Fruit fly (Drosophila melanogaster): ENCODE measurements around the gene corto.

The corto gene

dm6 chr3R:5086822-5087491 is at the start of gene corto:
Gene corto (minus strand): TSS chr3R:5087072.
- TF ChIP-seq tj (GFP tag; optimal IDR thresholded peaks at IDR 0.05) (peak; percentile 24), Clk (GFP tag; optimal IDR thresholded peaks at IDR 0.05) (no peak), CG7045 (GFP tag; optimal IDR thresholded peaks at IDR 0.05) (no peak), bab1 (GFP tag; optimal IDR thresholded peaks at IDR 0.05) (no peak), CG11617 (GFP tag; optimal IDR thresholded peaks at IDR 0.05) (peak; percentile 15), cic (GFP tag; optimal IDR thresholded peaks at IDR 0.05) (peak; percentile 67), toe (GFP tag; optimal IDR thresholded peaks at IDR 0.05) (peak; percentile 19), Mnt (GFP tag; optimal IDR thresholded peaks at IDR 0.05) (peak; percentile 13), ovo (GFP tag; optimal IDR thresholded peaks at IDR 0.05) (peak; percentile 12)

DNA sequence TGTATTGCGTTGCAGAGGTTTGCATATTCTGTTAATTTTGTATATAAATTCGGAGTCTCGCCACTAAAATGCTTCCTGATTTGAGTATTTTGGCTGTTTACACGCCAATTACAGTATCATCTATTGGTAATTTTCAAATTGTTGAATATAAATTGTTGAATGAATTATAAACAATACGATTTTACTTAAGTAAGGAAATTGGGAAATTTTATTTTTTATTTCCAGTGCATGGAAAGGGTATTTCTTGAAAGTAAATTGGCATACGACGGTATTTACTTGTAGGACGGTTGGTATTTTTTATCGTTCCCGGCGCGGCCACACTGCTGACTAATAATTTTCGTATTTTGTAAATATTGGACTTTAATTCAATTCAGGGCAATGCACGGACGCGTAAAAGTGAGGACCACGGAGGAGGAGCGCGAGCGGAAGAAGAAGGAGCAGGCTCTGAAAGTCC is 40.9 kb upstream of the corto start, which contains the start of gene RabGGTa:
RabGGTa (plus strand) TSS at position 298 of the 454 bp plus-strand sequence.
- TF ChIP-seq CG33017 (tag; optimal IDR thresholded peaks at IDR 0.05) (peak; percentile 36), CG12768 (GFP tag; optimal IDR thresholded peaks at IDR 0.05) (no peak), CG5204 (GFP tag; optimal IDR thresholded peaks at IDR 0.05) (peak; percentile 48), CG7045 (GFP tag; optimal IDR thresholded peaks at IDR 0.05) (peak; percentile 52), CG7101 (tag; optimal IDR thresholded peaks at IDR 0.05) (peak; percentile 45), Hr96 (GFP tag; optimal IDR thresholded peaks at IDR 0.05) (no peak), CG11617 (GFP tag; optimal IDR thresholded peaks at IDR 0.05) (peak; percentile 28), Clk (GFP tag; optimal IDR thresholded peaks at IDR 0.05) (no peak), toe (GFP tag; optimal IDR thresholded peaks at IDR 0.05) (no peak), Crg-1 (GFP tag; optimal IDR thresholded peaks at IDR 0.05) (no peak), CG1620 (GFP tag; optimal IDR thresholded peaks at IDR 0.05) (peak; percentile 4), CG14711 (tag; optimal IDR thresholded peaks at IDR 0.05) (peak; percentile 46), cnc (optimal IDR thresholded peaks at IDR 0.05) (no peak), kay (GFP tag; ENCODE audit: borderline replicate concordance) (peak; percentile 1), bab1 (GFP tag; optimal IDR thresholded peaks at IDR 0.05) (peak; percentile 19)

dm6 chr3R:5126884-5127283 is 40.0 kb upstream of the corto start:
- TF ChIP-seq bab1 (GFP tag; optimal IDR thresholded peaks at IDR 0.05) (peak; percentile 63), CG7101 (tag; optimal IDR thresholded peaks at IDR 0.05) (peak; percentile 34), kay (GFP tag; ENCODE audit: borderline replicate concordance) (no peak), Clk (GFP tag; optimal IDR thresholded peaks at IDR 0.05) (no peak), CG33017 (tag; optimal IDR thresholded peaks at IDR 0.05) (no peak), CG1620 (GFP tag; optimal IDR thresholded peaks at IDR 0.05) (peak; percentile 82), cic (GFP tag; optimal IDR thresholded peaks at IDR 0.05) (no peak), CG12768 (GFP tag; optimal IDR thresholded peaks at IDR 0.05) (no peak), Mnt (GFP tag; optimal IDR thresholded peaks at IDR 0.05) (peak; percentile 59), cnc (optimal IDR thresholded peaks at IDR 0.05) (no peak), tj (GFP tag; optimal IDR thresholded peaks at IDR 0.05) (no peak), CG7045 (GFP tag; optimal IDR thresholded peaks at IDR 0.05) (no peak), Crg-1 (GFP tag; optimal IDR thresholded peaks at IDR 0.05) (peak; percentile 13), toe (GFP tag; optimal IDR thresholded peaks at IDR 0.05) (peak; percentile 56), CG11617 (GFP tag; optimal IDR thresholded peaks at IDR 0.05) (no peak), ovo (GFP tag; optimal IDR thresholded peaks at IDR 0.05) (peak; percentile 49), CG14711 (tag; optimal IDR thresholded peaks at IDR 0.05) (no peak), Hr96 (GFP tag; optimal IDR thresholded peaks at IDR 0.05) (peak; percentile 63), pad (GFP tag; optimal IDR thresholded peaks at IDR 0.05) (peak; percentile 38), CG5204 (GFP tag; optimal IDR thresholded peaks at IDR 0.05) (peak; percentile 36)

DNA sequence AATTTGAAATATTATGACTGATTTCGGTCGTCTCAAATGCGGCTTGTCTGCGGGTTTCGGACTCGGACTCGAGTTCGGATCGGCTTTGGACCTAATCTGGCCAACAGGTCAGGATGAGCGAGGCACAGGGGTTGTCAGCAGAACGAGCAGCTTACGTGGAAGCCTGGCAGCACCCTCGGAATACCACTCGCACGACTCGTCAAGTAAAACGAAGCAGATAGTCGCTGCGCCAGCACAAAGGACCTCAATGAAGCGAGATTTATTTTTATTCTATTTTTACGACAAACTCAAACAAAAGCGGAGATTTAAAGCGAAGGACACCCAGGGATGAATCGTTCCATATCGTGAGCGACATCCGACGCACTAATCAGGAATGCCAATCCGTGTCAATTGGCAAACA is 39.0 kb upstream of the corto start:
- TF ChIP-seq pad (GFP tag; optimal IDR thresholded peaks at IDR 0.05) (no peak), CG5204 (GFP tag; optimal IDR thresholded peaks at IDR 0.05) (no peak), CG12768 (GFP tag; optimal IDR thresholded peaks at IDR 0.05) (no peak), Mnt (GFP tag; optimal IDR thresholded peaks at IDR 0.05) (no peak), tj (GFP tag; optimal IDR thresholded peaks at IDR 0.05) (no peak), ovo (GFP tag; optimal IDR thresholded peaks at IDR 0.05) (no peak)

DNA sequence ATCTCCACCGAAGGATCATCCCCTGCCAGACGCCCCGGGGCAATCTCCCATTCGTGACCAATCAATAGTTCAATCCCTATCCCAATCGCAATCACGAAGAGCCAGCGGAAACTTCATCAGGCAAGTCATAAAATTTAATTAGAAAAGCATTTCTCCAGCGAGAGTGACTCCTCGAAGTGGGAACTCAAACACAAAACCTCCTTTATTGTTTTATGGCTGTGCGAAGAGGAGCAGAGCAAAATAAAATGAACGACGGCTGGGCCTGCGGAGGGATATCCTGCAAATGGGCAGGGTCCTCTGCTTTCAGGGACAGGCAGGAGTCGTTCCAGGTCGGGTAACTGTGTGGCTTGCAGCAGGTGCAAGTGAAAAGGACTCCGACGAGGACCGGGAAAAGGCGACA is 38.1 kb upstream of the corto start:
- TF ChIP-seq toe (GFP tag; optimal IDR thresholded peaks at IDR 0.05) (no peak), Clk (GFP tag; optimal IDR thresholded peaks at IDR 0.05) (no peak), bab1 (GFP tag; optimal IDR thresholded peaks at IDR 0.05) (no peak), kay (GFP tag; ENCODE audit: borderline replicate concordance) (no peak), CG33017 (tag; optimal IDR thresholded peaks at IDR 0.05) (no peak), CG1620 (GFP tag; optimal IDR thresholded peaks at IDR 0.05) (no peak), CG7101 (tag; optimal IDR thresholded peaks at IDR 0.05) (no peak), CG5204 (GFP tag; optimal IDR thresholded peaks at IDR 0.05) (no peak), cic (GFP tag; optimal IDR thresholded peaks at IDR 0.05) (no peak), CG12768 (GFP tag; optimal IDR thresholded peaks at IDR 0.05) (no peak), cnc (optimal IDR thresholded peaks at IDR 0.05) (no peak), Crg-1 (GFP tag; optimal IDR thresholded peaks at IDR 0.05) (no peak), tj (GFP tag; optimal IDR thresholded peaks at IDR 0.05) (no peak), Mnt (GFP tag; optimal IDR thresholded peaks at IDR 0.05) (no peak), CG11617 (GFP tag; optimal IDR thresholded peaks at IDR 0.05) (no peak), CG14711 (tag; optimal IDR thresholded peaks at IDR 0.05) (no peak)
